Fruit fly (Drosophila melanogaster): ENCODE measurements around the gene CG33946.

Gene CG33946

DNA sequence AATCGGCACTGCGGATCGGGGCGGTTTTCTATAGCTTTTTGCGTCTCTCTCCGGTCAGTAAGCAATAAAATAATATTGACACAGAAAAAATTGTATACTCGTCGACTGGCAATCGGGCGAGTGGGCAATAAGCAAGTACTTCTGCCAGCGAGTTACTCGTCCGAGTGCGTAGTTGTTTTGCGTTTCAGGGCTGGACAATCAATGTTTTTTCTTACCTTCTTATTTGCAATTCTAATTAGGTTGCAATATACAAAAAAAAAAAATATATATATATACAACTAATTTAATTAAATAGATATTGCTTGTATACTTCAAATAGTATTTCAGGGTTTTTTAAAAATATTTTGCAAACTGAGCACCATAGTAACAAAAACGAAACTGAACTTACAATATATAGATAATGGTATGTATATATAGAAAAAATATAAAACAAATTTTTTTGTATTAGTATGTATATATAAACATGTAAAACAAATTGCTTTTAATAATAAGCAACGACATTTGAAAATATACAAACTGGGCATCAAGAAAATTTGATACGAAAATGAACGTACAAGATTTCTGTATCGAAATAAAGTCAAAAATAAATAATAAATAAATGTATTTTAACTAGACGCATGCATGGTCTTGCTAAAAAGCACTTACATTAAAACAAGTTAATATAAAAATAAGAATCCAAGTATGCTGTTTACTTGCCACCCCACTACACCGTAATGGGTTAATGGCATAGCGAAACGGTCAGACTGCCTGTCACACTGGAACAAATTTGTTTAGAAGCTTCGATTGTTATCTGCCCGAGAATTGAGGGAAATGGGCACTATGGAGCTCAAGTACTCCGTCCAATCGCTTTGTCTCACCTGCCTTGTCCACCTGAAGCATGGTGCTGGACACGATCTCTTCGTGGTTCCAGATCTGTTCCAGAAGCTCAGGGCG lies 31.1 kb upstream of the CG33946 start, which contains the start of the genes D19A and CG7386 (continued):
- TF ChIP-seq CG9139 (GFP tag; optimal IDR thresholded peaks at IDR 0.05) = no peak
- TF ChIP-seq Met (GFP tag; optimal IDR thresholded peaks at IDR 0.05) = peak; percentile 59
- TF ChIP-seq Smox (GFP tag; optimal IDR thresholded peaks at IDR 0.05) = no peak
- no peak for TF ChIP-seq Eip93F (GFP tag; optimal IDR thresholded peaks at IDR 0.05)
- peak; percentile 38 for TF ChIP-seq CG34406 (GFP tag; optimal IDR thresholded peaks at IDR 0.05)
- peak; percentile 42 for TF ChIP-seq CG3032 (tag; optimal IDR thresholded peaks at IDR 0.05)
- no peak for TF ChIP-seq CG7368 (GFP tag; optimal IDR thresholded peaks at IDR 0.05)
- TF ChIP-seq net (GFP tag; optimal IDR thresholded peaks at IDR 0.05) = no peak
- TF ChIP-seq Blimp-1 (GFP tag; optimal IDR thresholded peaks at IDR 0.05) = no peak
- TF ChIP-seq spab (GFP tag; optimal IDR thresholded peaks at IDR 0.05) = no peak
- peak; percentile 66 for TF ChIP-seq CG6163 (GFP tag; IDR thresholded peaks at IDR 0.05)
- TF ChIP-seq CG8632 (GFP tag; optimal IDR thresholded peaks at IDR 0.05) = peak; percentile 32
- TF ChIP-seq salr (GFP tag; optimal IDR thresholded peaks at IDR 0.05) = peak in 1 of 2 experiments; percentile 40
- TF ChIP-seq Gug (GFP tag; IDR thresholded peaks at IDR 0.05) = peak; percentile 42
- TF ChIP-seq Hr4 (GFP tag; optimal IDR thresholded peaks at IDR 0.05) = peak; percentile 49
- peak; percentile 50 for TF ChIP-seq Sox14 (GFP tag; optimal IDR thresholded peaks at IDR 0.05)
- peak; percentile 1 for TF ChIP-seq fd59A (GFP tag; optimal IDR thresholded peaks at IDR 0.05)

DNA sequence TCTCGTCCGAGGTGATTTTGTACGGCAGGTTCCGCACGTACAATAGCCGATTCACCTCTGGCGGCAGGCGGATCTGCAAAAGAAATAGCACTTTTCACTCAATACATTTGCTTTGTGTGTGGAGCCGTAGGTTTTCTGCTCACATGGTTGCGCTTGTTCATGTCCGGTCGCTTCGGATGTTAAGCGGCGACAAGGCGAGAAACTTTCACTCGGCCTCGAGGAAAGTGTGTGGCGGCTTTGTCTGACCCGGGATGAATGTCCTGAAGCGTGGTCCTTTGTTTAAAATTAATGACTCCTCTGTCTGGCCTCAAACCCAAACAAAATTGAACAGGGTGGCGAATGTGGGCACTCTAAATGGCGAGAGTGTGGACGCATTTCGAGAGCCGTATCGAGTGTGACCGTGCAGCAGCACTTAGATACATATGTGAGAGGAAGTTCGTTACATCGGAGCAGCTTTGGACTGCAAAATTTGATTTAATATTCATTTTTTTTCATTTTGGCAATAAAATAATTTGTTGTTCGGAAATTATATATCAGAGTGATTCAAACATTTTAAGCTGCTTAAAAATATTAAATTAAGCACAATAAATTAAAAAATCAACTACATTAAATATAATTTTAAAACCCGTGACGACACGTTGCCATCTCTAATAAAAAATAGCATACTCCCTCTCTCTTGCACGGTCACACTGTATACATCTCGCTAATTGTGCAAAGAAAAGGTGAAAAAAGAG lies 27.4 kb upstream of the CG33946 start, which contains the start of the genes Sf3b6 and Tnpo:
Gene Sf3b6 (minus strand): TSS at position 358 of the 734 bp plus-strand sequence.
Gene Tnpo (plus strand): TSS at position 659 of the 734 bp plus-strand sequence.
- TF ChIP-seq Sox15 (GFP tag; optimal IDR thresholded peaks at IDR 0.05) = peak; percentile 90
- TF ChIP-seq CG6854 (GFP tag; optimal IDR thresholded peaks at IDR 0.05) = no peak
- TF ChIP-seq CG11294 (GFP tag; IDR thresholded peaks at IDR 0.05) = peak; percentile 71; the same call in 1 of the 2 replicates
- no peak for TF ChIP-seq CG9139 (GFP tag; optimal IDR thresholded peaks at IDR 0.05)
- TF ChIP-seq Ets96B (tag; optimal IDR thresholded peaks at IDR 0.05) = peak; percentile 73
- peak; percentile 68 for TF ChIP-seq CG8319 (GFP tag; optimal IDR thresholded peaks at IDR 0.05)
- peak; percentile 59 for TF ChIP-seq CG15336 (GFP tag; IDR thresholded peaks at IDR 0.05)
- no peak for TF ChIP-seq svp (GFP tag)
- peak; percentile 82 for TF ChIP-seq Ets21C (GFP tag; optimal IDR thresholded peaks at IDR 0.05)
- peak; percentile 70 for TF ChIP-seq CG8632 (GFP tag; optimal IDR thresholded peaks at IDR 0.05)
- peak; percentile 86 for TF ChIP-seq lz (GFP tag; optimal IDR thresholded peaks at IDR 0.05)
- TF ChIP-seq topi (GFP tag; optimal IDR thresholded peaks at IDR 0.05) = peak; percentile 74
- TF ChIP-seq esn (GFP tag; optimal IDR thresholded peaks at IDR 0.05) = peak; percentile 88
- peak; percentile 82 for TF ChIP-seq Met (GFP tag; optimal IDR thresholded peaks at IDR 0.05)
- TF ChIP-seq vri (GFP tag; optimal IDR thresholded peaks at IDR 0.05) = no peak
- no peak for TF ChIP-seq CG4318 (GFP tag; optimal IDR thresholded peaks at IDR 0.05)
- no peak for TF ChIP-seq eg (GFP tag; IDR thresholded peaks at IDR 0.05)
- TF ChIP-seq CG6163 (GFP tag; IDR thresholded peaks at IDR 0.05) = no peak
- TF ChIP-seq CG10669 (GFP tag; optimal IDR thresholded peaks at IDR 0.05) = peak; percentile 73
- TF ChIP-seq fd85E (GFP tag; optimal IDR thresholded peaks at IDR 0.05) = peak; percentile 25
- TF ChIP-seq Sox102F (GFP tag; optimal IDR thresholded peaks at IDR 0.05) = no peak
- TF ChIP-seq CG11762 (GFP tag; optimal IDR thresholded peaks at IDR 0.05; ENCODE audit: insufficient read depth) = peak; percentile 29
- TF ChIP-seq Eip93F (GFP tag; optimal IDR thresholded peaks at IDR 0.05) = peak; percentile 23
- peak; percentile 86 for TF ChIP-seq Hr39 (GFP tag; optimal IDR thresholded peaks at IDR 0.05)
- TF ChIP-seq CG10631 (GFP tag; optimal IDR thresholded peaks at IDR 0.05) = peak; percentile 87
- peak; percentile 35 for TF ChIP-seq dac (GFP tag; optimal IDR thresholded peaks at IDR 0.05)
- peak; percentile 52 for TF ChIP-seq fd59A (GFP tag; optimal IDR thresholded peaks at IDR 0.05)
- TF ChIP-seq cyc (GFP tag; optimal IDR thresholded peaks at IDR 0.05) = peak; percentile 79
- TF ChIP-seq CG6792 (GFP tag; optimal IDR thresholded peaks at IDR 0.05) = peak; percentile 75
- peak; percentile 86 for TF ChIP-seq OdsH (GFP tag; optimal IDR thresholded peaks at IDR 0.05)
- TF ChIP-seq Lpt (GFP tag; optimal IDR thresholded peaks at IDR 0.05) = peak; percentile 60
- TF ChIP-seq spab (GFP tag; optimal IDR thresholded peaks at IDR 0.05) = no peak
- TF ChIP-seq CG3032 (tag; optimal IDR thresholded peaks at IDR 0.05) = peak; percentile 84
- TF ChIP-seq CG11902 (GFP tag; optimal IDR thresholded peaks at IDR 0.05) = peak; percentile 81
- no peak; the same call in 1 of the 2 replicates for TF ChIP-seq Gug (GFP tag; IDR thresholded peaks at IDR 0.05)
- peak; percentile 47 for TF ChIP-seq CG7368 (GFP tag; optimal IDR thresholded peaks at IDR 0.05)
- no peak for TF ChIP-seq CG32006 (GFP tag; optimal IDR thresholded peaks at IDR 0.05)
- TF ChIP-seq Sox14 (GFP tag; optimal IDR thresholded peaks at IDR 0.05) = peak; percentile 79
- no peak for TF ChIP-seq CG6276 (GFP tag; optimal IDR thresholded peaks at IDR 0.05)

Measured in whole organism, prepupa.